Worm (Caenorhabditis elegans) whole organism, young adult: Measurements from ENCODE around the gene F56D6.11.

Experiments
- B0019.2 ChIP-seq: fragments of 200-800 bp; sonication (Bioruptor generic); conservative IDR thresholded peaks from 2 replicates; pipeline ENCODE4 v1.3.6; 2022; ENCODE audit warnings: missing genetic modification reagents, missing genetic modification characterization, missing compliant biosample characterization
- B0035.1 ChIP-seq: sonication (generic microtip); optimal IDR thresholded peaks from 2 replicates; lab custom pipeline; 2016; ENCODE audit warnings: missing genetic modification characterization, mild to moderate bottlenecking, missing compliant biosample characterization, missing genotype, missing genetic modification reagents
- B0336.3 ChIP-seq: fragments of 200-800 bp; sonication (Bioruptor generic); IDR thresholded peaks from 2 replicates; pipeline ENCODE4 v1.3.6; 2022; ENCODE audit warnings: missing genetic modification characterization, missing compliant biosample characterization
- F10E7.11 ChIP-seq: sonication (generic microtip); optimal IDR thresholded peaks from 2 replicates; lab custom pipeline; 2017; ENCODE audit warnings: mild to moderate bottlenecking, missing genetic modification characterization, moderate library complexity, missing compliant biosample characterization
- F23B12.7 ChIP-seq: sonication (generic microtip); optimal IDR thresholded peaks from 2 replicates; lab custom pipeline; 2017; ENCODE audit warnings: missing genetic modification characterization, mild to moderate bottlenecking, missing compliant biosample characterization, antibody characterized with exemption, moderate library complexity; ENCODE audit not compliant: insufficient read depth
- F39B2.1 ChIP-seq: fragments of 200-800 bp; sonication (Bioruptor generic); IDR thresholded peaks from 2 replicates; pipeline ENCODE4 v1.3.6; 2022; ENCODE audit warnings: missing genetic modification reagents, missing genetic modification characterization, missing compliant biosample characterization
- F55B11.4 ChIP-seq: sonication (generic microtip); optimal IDR thresholded peaks from 2 replicates; lab custom pipeline; 2016; ENCODE audit warnings: missing compliant biosample characterization, missing genetic modification characterization, borderline replicate concordance; ENCODE audit not compliant: insufficient read depth
- Y53G8AR.9 ChIP-seq: fragments of 200-800 bp; sonication (Bioruptor generic); conservative IDR thresholded peaks from 2 replicates; pipeline ENCODE4 v1.3.6; 2022; ENCODE audit warnings: missing genetic modification reagents, missing genetic modification characterization, missing compliant biosample characterization
- Y56A3A.18 ChIP-seq: fragments of 200-800 bp; sonication (Bioruptor generic); IDR thresholded peaks from 2 replicates; pipeline ENCODE4 v1.3.6; 2022; ENCODE audit warnings: missing genetic modification reagents, missing genetic modification characterization, missing compliant biosample characterization
- Y79H2A.3 ChIP-seq: fragments of 200-800 bp; sonication (Bioruptor generic); conservative IDR thresholded peaks from 2 replicates; pipeline ENCODE4 v1.3.6; 2022; ENCODE audit warnings: missing genetic modification reagents, missing genetic modification characterization, missing compliant biosample characterization
- ama-1 ChIP-seq, 3 experiments: fragments of 150-350 bp in 1 of 3; sonication (generic microtip) in 2 of 3; optimal IDR thresholded peaks; 2 replicates each; lab custom pipeline; 2014 to 2018; ENCODE audit warnings: missing biosample characterization in 2 of 3, missing genetic modification characterization in 2 of 3, missing genetic modification reagents in 2 of 3
- aptf-2 ChIP-seq: fragments of 200-800 bp; sonication (Bioruptor generic); conservative IDR thresholded peaks from 2 replicates; pipeline ENCODE4 v1.3.6; 2022; ENCODE audit warnings: missing genetic modification reagents, missing genetic modification characterization, missing compliant biosample characterization
- aptf-3 ChIP-seq: fragments of 200-800 bp; sonication (Bioruptor generic); IDR thresholded peaks from 2 replicates; pipeline ENCODE4 v1.3.6; 2022; ENCODE audit warnings: missing genetic modification characterization, missing compliant biosample characterization
- atf-7 ChIP-seq: sonication (generic microtip); optimal IDR thresholded peaks from 2 replicates; lab custom pipeline; 2017; ENCODE audit warnings: mild to moderate bottlenecking, missing genetic modification characterization, missing compliant biosample characterization
- attf-6 ChIP-seq: fragments of 200-800 bp; sonication (Bioruptor generic); IDR thresholded peaks from 2 replicates; pipeline ENCODE4 v1.3.6; 2022; ENCODE audit warnings: missing genetic modification reagents, missing genetic modification characterization, missing compliant biosample characterization
- bed-2 ChIP-seq: fragments of 200-800 bp; sonication (Bioruptor generic); IDR thresholded peaks from 2 replicates; pipeline ENCODE4 v1.3.6; 2022; ENCODE audit warnings: missing genetic modification reagents, missing genetic modification characterization, missing compliant biosample characterization
- ceh-40 ChIP-seq: fragments of 200-800 bp; sonication (Bioruptor generic); IDR thresholded peaks from 2 replicates; pipeline ENCODE4 v1.3.6; 2022; ENCODE audit warnings: missing genetic modification characterization, missing compliant biosample characterization
- dpff-1 ChIP-seq: sonication (generic microtip); optimal IDR thresholded peaks from 2 replicates; lab custom pipeline; 2017; ENCODE audit warnings: mild to moderate bottlenecking, missing genetic modification characterization, missing compliant biosample characterization
- efl-1 ChIP-seq: fragments of 150-350 bp; optimal IDR thresholded peaks from 2 replicates; lab custom pipeline; 2014; ENCODE audit warnings: missing biosample characterization, missing genetic modification reagents, missing genetic modification characterization
- ets-4 ChIP-seq: fragments of 200-800 bp; sonication (Bioruptor generic); optimal IDR thresholded peaks from 2 replicates; lab custom pipeline; 2018; ENCODE audit warnings: mild to moderate bottlenecking, missing genetic modification characterization, missing compliant biosample characterization
- let-526 ChIP-seq: fragments of 200-800 bp; sonication (Bioruptor generic); IDR thresholded peaks from 2 replicates; pipeline ENCODE4 v1.3.6; 2022; ENCODE audit warnings: missing genetic modification reagents, missing genetic modification characterization, missing compliant biosample characterization
- lin-40 ChIP-seq: sonication (generic microtip); optimal IDR thresholded peaks from 2 replicates; lab custom pipeline; 2016; ENCODE audit warnings: missing genetic modification characterization, mild to moderate bottlenecking, missing compliant biosample characterization, missing genotype, missing genetic modification reagents
- mcd-1 ChIP-seq: fragments of 200-800 bp; sonication (Bioruptor generic); IDR thresholded peaks from 2 replicates; pipeline ENCODE4 v1.3.6; 2022; ENCODE audit warnings: missing genetic modification reagents, missing genetic modification characterization, missing compliant biosample characterization
- nfyb-1 ChIP-seq: fragments of 200-800 bp; sonication (Bioruptor generic); IDR thresholded peaks from 2 replicates; pipeline ENCODE4 v1.3.6; 2022; ENCODE audit warnings: missing genetic modification reagents, missing genetic modification characterization, missing compliant biosample characterization
- nhr-179 ChIP-seq: sonication (generic microtip); optimal IDR thresholded peaks from 2 replicates; lab custom pipeline; 2016; ENCODE audit warnings: mild to moderate bottlenecking, missing genetic modification characterization, missing compliant biosample characterization
- nhr-80 ChIP-seq: sonication (generic microtip); optimal IDR thresholded peaks from 2 replicates; lab custom pipeline; 2016; ENCODE audit warnings: missing genetic modification characterization, missing compliant biosample characterization
- pha-4 ChIP-seq: fragments of 150-350 bp; sonication (generic microtip); optimal IDR thresholded peaks from 2 replicates; lab custom pipeline; 2014; ENCODE audit warnings: missing biosample characterization, missing genetic modification reagents, missing genetic modification characterization
- repo-1 ChIP-seq: sonication (generic microtip); optimal IDR thresholded peaks from 2 replicates; lab custom pipeline; 2017; ENCODE audit warnings: mild to moderate bottlenecking, missing genetic modification characterization, missing compliant biosample characterization
- rpc-1 ChIP-seq, 2 experiments: fragments of 150-350 bp in 1 of 2; sonication (generic microtip) in 1 of 2; optimal IDR thresholded peaks; 2 replicates each; lab custom pipeline; 2014 to 2018; ENCODE audit warnings: missing biosample characterization in 1 of 2, missing genetic modification characterization in 1 of 2, missing genetic modification reagents in 1 of 2, missing genotype in 1 of 2
- sea-2 ChIP-seq: fragments of 200-800 bp; sonication (Bioruptor generic); IDR thresholded peaks from 2 replicates; pipeline ENCODE4 v1.3.6; 2022; ENCODE audit warnings: missing genetic modification characterization, missing compliant biosample characterization
- snpc-4 ChIP-seq, 5 experiments: fragments of 150-350 bp in 1 of 5; sonication (generic microtip) in 4 of 5; optimal IDR thresholded peaks; 2 replicates each; lab custom pipeline; 2014 to 2018; ENCODE audit warnings: missing genetic modification characterization in 5 of 5, missing biosample characterization in 3 of 5, antibody characterized with exemption in 2 of 5, mild to moderate bottlenecking in 2 of 5, missing compliant biosample characterization in 2 of 5, missing genotype in 2 of 5, moderate library complexity in 2 of 5, missing genetic modification reagents in 1 of 5
- somi-1 ChIP-seq: fragments of 200-800 bp; sonication (Bioruptor generic); optimal IDR thresholded peaks from 2 replicates; lab custom pipeline; 2018; ENCODE audit warnings: mild to moderate bottlenecking, missing genetic modification characterization, missing compliant biosample characterization
- tbp1 ChIP-seq: fragments of 200-800 bp; sonication (Bioruptor generic); optimal IDR thresholded peaks from 2 replicates; lab custom pipeline; 2018; ENCODE audit warnings: mild to moderate bottlenecking, missing genetic modification characterization, missing compliant biosample characterization
- tlf-1 ChIP-seq: fragments of 200-800 bp; sonication (Bioruptor generic); optimal IDR thresholded peaks from 2 replicates; lab custom pipeline; 2018; ENCODE audit warnings: mild to moderate bottlenecking, missing genetic modification characterization, missing compliant biosample characterization
- xnd-1 ChIP-seq: sonication (generic microtip); optimal IDR thresholded peaks from 2 replicates; lab custom pipeline; 2016; ENCODE audit warnings: missing genotype, missing genetic modification reagents, missing genetic modification characterization, missing compliant biosample characterization
- zfh-2 ChIP-seq: fragments of 200-800 bp; sonication (Bioruptor generic); conservative IDR thresholded peaks from 2 replicates; pipeline ENCODE4 v1.3.6; 2022; ENCODE audit warnings: missing genetic modification reagents, missing genetic modification characterization, missing compliant biosample characterization
- ztf-18 ChIP-seq: sonication (generic microtip); optimal IDR thresholded peaks from 2 replicates; lab custom pipeline; 2016; ENCODE audit warnings: missing genotype, mild to moderate bottlenecking, missing genetic modification characterization, missing compliant biosample characterization
- ztf-22 ChIP-seq: fragments of 200-800 bp; sonication (Bioruptor generic); optimal IDR thresholded peaks from 2 replicates; lab custom pipeline; 2018; ENCODE audit warnings: mild to moderate bottlenecking, missing genetic modification characterization, moderate library complexity, missing compliant biosample characterization

The F56D6.11 gene

DNA sequence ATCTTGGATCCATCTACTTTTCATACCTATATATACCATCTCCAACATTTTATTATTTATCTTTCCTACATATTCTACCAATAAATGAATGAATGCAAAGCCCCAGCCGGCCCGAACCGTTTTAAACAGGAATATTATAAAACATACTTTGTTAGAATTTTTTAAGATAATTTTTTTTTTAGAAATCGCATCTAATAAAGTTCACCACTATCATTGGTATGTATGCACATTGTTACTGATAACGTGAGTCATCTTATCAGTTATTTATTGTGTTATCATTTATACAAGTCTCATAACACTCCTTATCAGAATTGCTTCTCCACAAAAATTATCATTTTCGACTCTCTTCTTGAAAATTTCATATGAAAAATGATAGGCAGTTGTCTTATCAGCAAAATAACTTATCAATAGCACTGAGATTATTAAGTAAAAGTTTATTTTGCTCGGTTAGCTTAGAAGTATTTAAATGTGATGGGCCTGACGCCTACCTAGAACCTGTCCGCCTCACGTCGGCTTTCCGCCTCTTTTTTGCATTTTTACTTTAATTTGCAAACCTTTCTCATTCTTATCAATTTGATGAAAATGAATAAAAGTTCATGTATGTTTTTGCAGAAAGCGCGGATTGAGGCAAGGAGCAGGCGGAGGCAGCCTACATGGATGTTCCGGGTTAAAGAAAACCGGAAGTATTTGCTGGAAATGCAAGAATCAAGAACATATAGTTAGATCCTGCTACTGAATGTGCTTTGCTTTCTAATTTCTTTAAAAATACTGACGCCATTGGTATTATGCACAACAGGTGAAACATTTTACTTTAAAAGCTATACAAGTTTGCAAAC lies 6.4 kb downstream of the F56D6.11 start, which contains the start of gene srz-62 (continued):
- TF ChIP-seq F23B12.7 (tag; lab: Kevin White, UChicago) (no peak), dpff-1 (tag; lab: Kevin White, UChicago) (no peak), nhr-80 (tag; lab: Kevin White, UChicago) (peak; percentile 95), mcd-1 (GFP tag; lab: Robert Waterston, UW) (no peak), Y79H2A.3 (no peak), nfyb-1 (GFP tag; lab: Robert Waterston, UW) (no peak), lin-40 (tag; lab: Kevin White, UChicago) (no peak), B0019.2 (GFP tag; lab: Robert Waterston, UW) (no peak), snpc-4 (GFP tag; optimal IDR thresholded peaks at IDR 0.05; lab: Kevin White, UChicago) (no peak), snpc-4 (tag; optimal IDR thresholded peaks at IDR 0.05; lab: Kevin White, UChicago) (no peak), atf-7 (tag; lab: Kevin White, UChicago) (peak; percentile 82), Y53G8AR.9 (no peak), ceh-40 (GFP tag; lab: Robert Waterston, UW) (no peak), nhr-179 (tag; lab: Kevin White, UChicago) (no peak), ztf-22 (GFP tag; lab: Kevin White, UChicago) (peak; percentile 82), F55B11.4 (tag; lab: Kevin White, UChicago) (no peak), pha-4 (no peak), ets-4 (GFP tag; lab: Kevin White, UChicago) (peak; percentile 89), F39B2.1 (GFP tag; lab: Robert Waterston, UW) (no peak), B0336.3 (GFP tag; lab: Robert Waterston, UW) (no peak), tbp1 (GFP tag; lab: Kevin White, UChicago) (peak; percentile 17), efl-1 (GFP tag; lab: Kevin White, UChicago) (no peak), attf-6 (no peak), xnd-1 (tag; lab: Kevin White, UChicago) (no peak), aptf-3 (GFP tag; lab: Robert Waterston, UW) (no peak), B0035.1 (no peak), sea-2 (GFP tag; lab: Robert Waterston, UW) (no peak), ama-1 (optimal IDR thresholded peaks at IDR 0.05; lab: Kevin White, UChicago) (no peak), ama-1 (GFP tag; optimal IDR thresholded peaks at IDR 0.05; lab: Kevin White, UChicago) (no peak), Y56A3A.18 (GFP tag; lab: Robert Waterston, UW) (peak; percentile 44; the same call in 1 of the 2 replicates), bed-2 (GFP tag; lab: Robert Waterston, UW) (no peak), ztf-18 (tag; lab: Kevin White, UChicago) (no peak), somi-1 (GFP tag; lab: Kevin White, UChicago) (no peak), tlf-1 (GFP tag; lab: Kevin White, UChicago) (peak; percentile 50), zfh-2 (GFP tag; lab: Robert Waterston, UW) (no peak), rpc-1 (optimal IDR thresholded peaks at IDR 0.05; lab: Kevin White, UChicago) (no peak), rpc-1 (tag; optimal IDR thresholded peaks at IDR 0.05; lab: Kevin White, UChicago) (no peak), F10E7.11 (tag; lab: Kevin White, UChicago) (no peak), let-526 (no peak)

- TF ChIP-seq aptf-2 (GFP tag; lab: Robert Waterston, UW) (no peak), F39B2.1 (GFP tag; lab: Robert Waterston, UW) (no peak), efl-1 (GFP tag; lab: Kevin White, UChicago) (no peak), tbp1 (GFP tag; lab: Kevin White, UChicago) (no peak), repo-1 (no peak), B0336.3 (GFP tag; lab: Robert Waterston, UW) (no peak), Y56A3A.18 (GFP tag; lab: Robert Waterston, UW) (no peak), Y53G8AR.9 (no peak), aptf-3 (GFP tag; lab: Robert Waterston, UW) (no peak)
Measured at ce11 chrIV:3894770-3895169, 11.5 kb downstream of the F56D6.11 start, which contains the start of gene dct-8. Gene dct-8, plus strand, starts transcription at chrIV:3895070.
